Fruit fly (Drosophila melanogaster): Measurements from ENCODE around the gene CG32110.

Gene CG32110

DNA sequence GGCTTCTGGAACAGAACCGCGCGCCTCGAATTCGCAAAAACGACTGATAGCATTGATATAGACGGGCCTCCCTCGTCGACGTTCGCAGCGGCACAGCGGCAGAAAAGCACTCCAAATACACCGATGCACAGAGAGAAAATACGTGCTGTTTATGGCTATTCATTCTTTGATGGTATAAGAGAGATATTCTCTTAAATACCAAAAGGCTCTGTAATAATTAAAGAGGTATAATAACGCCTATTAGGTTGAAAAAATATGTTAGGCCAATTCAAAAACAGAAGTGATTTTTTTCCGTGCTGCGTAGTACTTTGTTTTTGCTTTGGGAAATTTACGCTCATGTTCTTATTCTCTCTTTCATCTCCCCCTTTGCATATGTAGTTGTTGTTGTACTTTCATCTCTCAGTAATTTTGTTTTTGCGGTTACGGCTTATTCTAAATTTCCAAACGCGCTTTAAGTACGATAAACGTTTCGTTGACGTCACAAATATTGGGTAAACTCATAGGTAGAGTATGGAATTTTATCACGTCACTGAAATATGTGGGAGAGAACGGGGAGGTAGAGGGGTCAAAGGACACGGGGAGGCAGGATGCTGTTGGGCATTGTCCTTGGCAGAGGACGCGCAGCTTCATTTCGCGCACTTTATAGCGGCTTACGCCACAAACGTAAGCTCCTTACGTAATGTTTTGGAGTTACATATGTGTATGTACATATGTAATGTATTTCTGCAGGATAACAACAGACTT is 34.7 kb downstream of the CG32110 start, which contains the start of gene nebu (continued):
- TF ChIP-seq Ets97D (GFP tag; optimal IDR thresholded peaks at IDR 0.05) = peak; percentile 88
- TF ChIP-seq danr (GFP tag; IDR thresholded peaks at IDR 0.05) = peak; percentile 95
- TF ChIP-seq CG10321 (GFP tag; IDR thresholded peaks at IDR 0.05) = peak; percentile 73; the same call in 1 of the 2 replicates
- peak; percentile 90 for TF ChIP-seq CG5953 (GFP tag; IDR thresholded peaks at IDR 0.05)
- peak; percentile 86 for TF ChIP-seq peb (GFP tag; IDR thresholded peaks at IDR 0.05)
- TF ChIP-seq CG17829 (tag; optimal IDR thresholded peaks at IDR 0.05) = peak; percentile 92
- TF ChIP-seq fu2 (GFP tag; optimal IDR thresholded peaks at IDR 0.05) = peak; percentile 98
- peak; percentile 95 for TF ChIP-seq CG6683 (GFP tag; optimal IDR thresholded peaks at IDR 0.05)
- TF ChIP-seq NfI (GFP tag; optimal IDR thresholded peaks at IDR 0.05) = peak; percentile 95
- peak; percentile 95 for TF ChIP-seq esg (GFP tag; conservative IDR thresholded peaks at IDR 0.05)
- TF ChIP-seq her (GFP tag; optimal IDR thresholded peaks at IDR 0.05) = peak; percentile 96
- peak; percentile 67 for TF ChIP-seq psq (GFP tag; optimal IDR thresholded peaks at IDR 0.05)
- TF ChIP-seq ftz-f1 (GFP tag; optimal IDR thresholded peaks at IDR 0.05) = peak; percentile 72
- peak; percentile 98 for TF ChIP-seq row (GFP tag; IDR thresholded peaks at IDR 0.05)
- TF ChIP-seq Tbp (GFP tag; optimal IDR thresholded peaks at IDR 0.05) = no peak
- peak; percentile 89 for TF ChIP-seq Six4 (GFP tag; optimal IDR thresholded peaks at IDR 0.05)
- TF ChIP-seq Nf-YB (GFP tag; optimal IDR thresholded peaks at IDR 0.05) = peak; percentile 79
- TF ChIP-seq ab (GFP tag; optimal IDR thresholded peaks at IDR 0.05) = peak; percentile 95
- no peak for TF ChIP-seq Doc3 (GFP tag; IDR thresholded peaks at IDR 0.05; ENCODE audit: partially characterized antibody)
- peak; percentile 97 for TF ChIP-seq bcd (GFP tag; optimal IDR thresholded peaks at IDR 0.05)
- TF ChIP-seq Sry-β (GFP tag; optimal IDR thresholded peaks at IDR 0.05) = no peak
- TF ChIP-seq wdn (GFP tag; IDR thresholded peaks at IDR 0.05) = peak; percentile 97
- peak; percentile 98 for TF ChIP-seq sob (GFP tag; IDR thresholded peaks at IDR 0.05)
- TF ChIP-seq salm (tag; optimal IDR thresholded peaks at IDR 0.05) = peak; percentile 84
- no peak; the same call in none of the 2 replicates for TF ChIP-seq gt (GFP tag; IDR thresholded peaks at IDR 0.05)
- peak; percentile 50 for TF ChIP-seq CG30020 (tag; optimal IDR thresholded peaks at IDR 0.05)
- TF ChIP-seq dan (GFP tag; IDR thresholded peaks at IDR 0.05) = no peak
- TF ChIP-seq caup (GFP tag; optimal IDR thresholded peaks at IDR 0.05; ENCODE audit: severe bottlenecking) = peak; percentile 98
- peak; percentile 38 for TF ChIP-seq CTCF (GFP tag; optimal IDR thresholded peaks at IDR 0.05)
- peak; percentile 96 for TF ChIP-seq Awh (GFP tag; IDR thresholded peaks at IDR 0.05)
- TF ChIP-seq CG1233 (GFP tag; optimal IDR thresholded peaks at IDR 0.05) = peak; percentile 89
- TF ChIP-seq CG12942 (GFP tag; optimal IDR thresholded peaks at IDR 0.05) = peak; percentile 94
- TF ChIP-seq CG3838 (GFP tag; optimal IDR thresholded peaks at IDR 0.05) = peak; percentile 88
- TF ChIP-seq CG15601 (tag; optimal IDR thresholded peaks at IDR 0.05) = peak; percentile 75
- peak; percentile 82 for TF ChIP-seq CG10274 (GFP tag; optimal IDR thresholded peaks at IDR 0.05)
- TF ChIP-seq crp (GFP tag; optimal IDR thresholded peaks at IDR 0.05) = peak in 1 of 2 experiments; percentile 61
- peak; percentile 29 for TF ChIP-seq TFAM (GFP tag; optimal IDR thresholded peaks at IDR 0.05)
- TF ChIP-seq en (GFP tag; optimal IDR thresholded peaks at IDR 0.05) = peak; percentile 90
- TF ChIP-seq cas (GFP tag; IDR thresholded peaks at IDR 0.05) = peak; percentile 92
- peak; percentile 56 for TF ChIP-seq MESR4 (GFP tag; optimal IDR thresholded peaks at IDR 0.05)
- TF ChIP-seq trh (GFP tag; optimal IDR thresholded peaks at IDR 0.05) = peak; percentile 81
- TF ChIP-seq CG12219 (GFP tag; optimal IDR thresholded peaks at IDR 0.05) = peak; percentile 93
- peak; percentile 78 for TF ChIP-seq CG3407 (GFP tag; optimal IDR thresholded peaks at IDR 0.05)
- peak; percentile 59 for TF ChIP-seq Lhr (GFP tag; optimal IDR thresholded peaks at IDR 0.05)
- TF ChIP-seq ash1 (GFP tag; optimal IDR thresholded peaks at IDR 0.05) = peak; percentile 84
- TF ChIP-seq CG5180 (GFP tag; optimal IDR thresholded peaks at IDR 0.05) = peak; percentile 84
- peak; percentile 93 for TF ChIP-seq Chrac-16 (GFP tag; optimal IDR thresholded peaks at IDR 0.05)
- TF ChIP-seq CG13624 (GFP tag; optimal IDR thresholded peaks at IDR 0.05) = peak; percentile 98
- no peak for TF ChIP-seq cad (GFP tag; optimal IDR thresholded peaks at IDR 0.05)
- TF ChIP-seq HLH3B (GFP tag; IDR thresholded peaks at IDR 0.05) = peak; percentile 96

Measured in whole organism, embryonic.